Worm (Caenorhabditis elegans) whole organism, mixed stage, embryonic: ENCODE results near the gene F46F5.14.

Source experiments
- M03D4.4 ChIP-seq: sonication (generic microtip); optimal IDR thresholded peaks from 2 replicates; lab custom pipeline; 2017; ENCODE audit warnings: mild to moderate bottlenecking, missing genetic modification characterization, missing compliant biosample characterization
- bed-3 ChIP-seq: fragments of 200-800 bp; sonication (Bioruptor generic); optimal IDR thresholded peaks from 3 replicates; lab custom pipeline; 2018; ENCODE audit warnings: mild to moderate bottlenecking, missing genetic modification characterization, moderate library complexity, missing compliant biosample characterization
- ces-1 ChIP-seq: fragments of 150-350 bp; optimal IDR thresholded peaks from 2 replicates; lab custom pipeline; 2014; ENCODE audit warnings: missing biosample characterization, missing genetic modification reagents, missing genetic modification characterization
- elt-3 ChIP-seq: fragments of 150-350 bp; optimal IDR thresholded peaks from 2 replicates; lab custom pipeline; 2014; ENCODE audit warnings: missing biosample characterization, missing genetic modification characterization
- mep-1 ChIP-seq: fragments of 150-350 bp; optimal IDR thresholded peaks from 2 replicates; lab custom pipeline; 2017; ENCODE audit warnings: missing biosample characterization, missing genetic modification reagents, missing genetic modification characterization, inconsistent platforms
- nhr-12 ChIP-seq: fragments of 150-350 bp; optimal IDR thresholded peaks from 2 replicates; lab custom pipeline; 2014; ENCODE audit warnings: missing biosample characterization, missing genetic modification characterization
- nhr-237 ChIP-seq: fragments of 150-350 bp; optimal IDR thresholded peaks from 2 replicates; lab custom pipeline; 2014; ENCODE audit warnings: missing biosample characterization, missing genetic modification characterization
- nhr-76 ChIP-seq: sonication (generic microtip); optimal IDR thresholded peaks from 2 replicates; lab custom pipeline; 2017; ENCODE audit warnings: missing biosample characterization, missing genetic modification characterization
- pha-4 ChIP-seq: fragments of 150-350 bp; optimal IDR thresholded peaks from 2 replicates; lab custom pipeline; 2018; ENCODE audit warnings: missing biosample characterization, missing genetic modification reagents, missing genetic modification characterization
- snpc-4 ChIP-seq: fragments of 150-350 bp; optimal IDR thresholded peaks from 2 replicates; lab custom pipeline; 2014; ENCODE audit warnings: missing biosample characterization, missing genetic modification characterization
- sptf-1 ChIP-seq: sonication (generic microtip); optimal IDR thresholded peaks from 2 replicates; lab custom pipeline; 2017; ENCODE audit warnings: mild to moderate bottlenecking, missing genetic modification characterization, moderate library complexity, missing compliant biosample characterization
- unc-39 ChIP-seq: fragments of 150-350 bp; optimal IDR thresholded peaks from 2 replicates; lab custom pipeline; 2014; ENCODE audit warnings: missing biosample characterization, missing genetic modification characterization
- unc-62 ChIP-seq: fragments of 150-350 bp; optimal IDR thresholded peaks from 2 replicates; lab custom pipeline; 2014; ENCODE audit warnings: missing biosample characterization, missing genetic modification reagents, missing genetic modification characterization
- ztf-11 ChIP-seq: fragments of 150-350 bp; optimal IDR thresholded peaks from 2 replicates; lab custom pipeline; 2014; ENCODE audit warnings: missing biosample characterization, missing genetic modification characterization

- TF ChIP-seq sptf-1 (tag; lab: Kevin White, UChicago) (no peak), unc-39 (tag; lab: Kevin White, UChicago) (no peak), nhr-12 (tag; lab: Kevin White, UChicago) (no peak), nhr-76 (tag; lab: Kevin White, UChicago) (no peak), snpc-4 (tag; lab: Kevin White, UChicago) (no peak), M03D4.4 (no peak), unc-62 (GFP tag; lab: Kevin White, UChicago) (no peak), mep-1 (tag; lab: Kevin White, UChicago) (no peak), nhr-237 (tag; lab: Kevin White, UChicago) (no peak), ztf-11 (tag; lab: Kevin White, UChicago) (no peak), pha-4 (no peak), elt-3 (no peak), bed-3 (GFP tag; lab: Kevin White, UChicago) (no peak), ces-1 (GFP tag; lab: Kevin White, UChicago) (no peak)
Observed at ce11 chrII:820519-820918, 20.7 kb downstream of the F46F5.14 start, which contains the start of gene F46F5.7.
